Worm (Caenorhabditis elegans) whole organism, L1 larva: Measurements from ENCODE around the gene fbxa-62.

ENCODE experiments used
- alr-1 ChIP-seq: fragments of 200-800 bp; sonication (Bioruptor generic); optimal IDR thresholded peaks from 2 replicates; lab custom pipeline; 2018; ENCODE audit warnings: borderline replicate concordance, mild to moderate bottlenecking, missing genetic modification characterization, missing compliant biosample characterization
- ama-1 ChIP-seq: fragments of 150-350 bp; optimal IDR thresholded peaks from 2 replicates; lab custom pipeline; 2014
- blmp-1 ChIP-seq: fragments of 150-350 bp; optimal IDR thresholded peaks from 2 replicates; lab custom pipeline; 2014; ENCODE audit warnings: missing biosample characterization, missing genetic modification characterization
- fkh-8 ChIP-seq: sonication (generic microtip); optimal IDR thresholded peaks from 2 replicates; lab custom pipeline; 2016; ENCODE audit warnings: mild to moderate bottlenecking, missing genetic modification characterization, missing compliant biosample characterization
- grh-1 ChIP-seq: fragments of 200-800 bp; sonication (Bioruptor generic); IDR thresholded peaks from 2 replicates; pipeline ENCODE4 v1.3.6; 2022; ENCODE audit warnings: missing genetic modification reagents, missing genetic modification characterization, missing compliant biosample characterization
- mep-1 ChIP-seq: fragments of 150-350 bp; optimal IDR thresholded peaks from 2 replicates; lab custom pipeline; 2014; ENCODE audit warnings: missing biosample characterization, missing genetic modification characterization
- nhr-11 ChIP-seq: fragments of 150-350 bp; optimal IDR thresholded peaks from 2 replicates; lab custom pipeline; 2014; ENCODE audit warnings: missing biosample characterization, missing genetic modification characterization
- nhr-28 ChIP-seq: fragments of 150-350 bp; optimal IDR thresholded peaks from 2 replicates; lab custom pipeline; 2014; ENCODE audit warnings: missing biosample characterization, missing genetic modification characterization
- nhr-77 ChIP-seq: fragments of 150-350 bp; optimal IDR thresholded peaks from 2 replicates; lab custom pipeline; 2014; ENCODE audit warnings: missing biosample characterization, missing genetic modification characterization
- tbx-2 ChIP-seq: sonication (generic microtip); optimal IDR thresholded peaks from 2 replicates; lab custom pipeline; 2016; ENCODE audit warnings: missing genetic modification characterization, missing compliant biosample characterization
- unc-62 ChIP-seq: fragments of 150-350 bp; optimal IDR thresholded peaks from 2 replicates; lab custom pipeline; 2014; ENCODE audit warnings: missing biosample characterization, missing genetic modification reagents, missing genetic modification characterization
- ztf-11 ChIP-seq, 2 experiments: sonication (generic microtip); optimal IDR thresholded peaks; 2 replicates each; lab custom pipeline; 2016 to 2017; ENCODE audit warnings: missing genetic modification characterization in 2 of 2, missing biosample characterization in 1 of 2, missing compliant biosample characterization in 1 of 2

ce11 chrIII:2272732-2273131 lies 45.2 kb downstream of the fbxa-62 start, which contains the start of gene fbxa-39:
- no peak for TF ChIP-seq mep-1
- no peak for TF ChIP-seq alr-1
- no peak for TF ChIP-seq fkh-8 (tag; lab: Kevin White, UChicago)
- TF ChIP-seq nhr-11 (tag; lab: Kevin White, UChicago): no peak
- no peak for TF ChIP-seq ztf-11 (tag; optimal IDR thresholded peaks at IDR 0.05; lab: Kevin White, UChicago)
- no peak for TF ChIP-seq blmp-1 (tag; lab: Kevin White, UChicago)
- no peak for TF ChIP-seq ama-1 (lab: Kevin White, UChicago)
- TF ChIP-seq nhr-77 (tag; lab: Kevin White, UChicago): no peak
- TF ChIP-seq unc-62 (GFP tag; lab: Kevin White, UChicago): no peak
- no peak for TF ChIP-seq tbx-2 (tag; lab: Kevin White, UChicago)
- TF ChIP-seq nhr-28 (tag; lab: Kevin White, UChicago): no peak
- TF ChIP-seq grh-1 (GFP tag; lab: Robert Waterston, UW): no peak
